Fruit fly (Drosophila melanogaster): ENCODE data around the gene RpL22.
A peak's percentile ranks its signal among the peaks of the same experiment; 100 is the strongest.

Gene RpL22

DNA sequence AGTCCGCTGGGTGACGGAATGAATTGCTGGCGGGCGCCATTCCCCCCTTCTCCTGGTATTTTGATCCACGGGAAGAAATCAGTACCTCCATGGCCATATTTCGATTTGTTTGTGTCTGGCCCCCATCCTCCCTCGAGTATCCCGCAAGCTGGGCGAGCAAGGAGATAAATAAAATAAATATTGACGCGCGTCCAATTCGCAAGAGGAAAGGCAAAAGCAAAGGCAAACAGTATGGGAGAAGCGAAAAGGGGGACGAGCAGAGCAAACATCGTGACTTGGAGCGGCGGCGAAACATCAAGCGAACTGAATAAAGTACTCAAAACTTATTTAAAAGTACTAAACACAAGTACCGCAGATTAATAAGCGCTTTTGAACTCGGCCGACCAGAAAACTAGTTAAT, 3.0 kb upstream of the RpL22 start (continued):
- peak; percentile 17 for TF ChIP-seq Fer1 (GFP tag; optimal IDR thresholded peaks at IDR 0.05)
- no peak for TF ChIP-seq hb (GFP tag; IDR thresholded peaks at IDR 0.05; ENCODE audit: partially characterized antibody)
- TF ChIP-seq CG33213 (GFP tag; optimal IDR thresholded peaks at IDR 0.05), result no peak
- no peak for TF ChIP-seq CG30431 (GFP tag; optimal IDR thresholded peaks at IDR 0.05)
- no peak for TF ChIP-seq dmrt11E (tag; optimal IDR thresholded peaks at IDR 0.05)
- no peak for TF ChIP-seq Poxn (GFP tag; IDR thresholded peaks at IDR 0.05)
- no peak for TF ChIP-seq Adf1 (GFP tag; IDR thresholded peaks at IDR 0.05)
- TF ChIP-seq CG3163 (GFP tag; optimal IDR thresholded peaks at IDR 0.05), result no peak
- TF ChIP-seq Dref (GFP tag; IDR thresholded peaks at IDR 0.05), result no peak
- no peak for TF ChIP-seq Camta (GFP tag; optimal IDR thresholded peaks at IDR 0.05)
- no peak for TF ChIP-seq maf-S (GFP tag; optimal IDR thresholded peaks at IDR 0.05)
- no peak for TF ChIP-seq Ada2b (GFP tag; IDR thresholded peaks at IDR 0.05)
- TF ChIP-seq CG6683 (GFP tag; optimal IDR thresholded peaks at IDR 0.05), result no peak
- no peak for TF ChIP-seq vnd (GFP tag; IDR thresholded peaks at IDR 0.05; ENCODE audit: partially characterized antibody)
- TF ChIP-seq CG6654 (GFP tag; optimal IDR thresholded peaks at IDR 0.05), result no peak
- no peak for TF ChIP-seq sug (tag; optimal IDR thresholded peaks at IDR 0.05)
- no peak for TF ChIP-seq stc (GFP tag; IDR thresholded peaks at IDR 0.05)
- no peak for TF ChIP-seq CG9727 (GFP tag; optimal IDR thresholded peaks at IDR 0.05)
- no peak for TF ChIP-seq lov (optimal IDR thresholded peaks at IDR 0.05)
- 0 out of 3 replicates have a peak, but pooled peaks have one; percentile 27 for TF ChIP-seq lov (GFP tag; IDR thresholded peaks at IDR 0.05)
- peak; percentile 4 for TF ChIP-seq CG3407 (GFP tag; optimal IDR thresholded peaks at IDR 0.05)
- TF ChIP-seq CG10274 (GFP tag; optimal IDR thresholded peaks at IDR 0.05), result no peak
- no peak for TF ChIP-seq CkIIα-i1 (GFP tag; IDR thresholded peaks at IDR 0.05)
- no peak for TF ChIP-seq Atf3 (GFP tag; optimal IDR thresholded peaks at IDR 0.05)
- no peak for TF ChIP-seq CG11247 (GFP tag; IDR thresholded peaks at IDR 0.05)
- peak; percentile 37 for TF ChIP-seq Asciz (GFP tag; optimal IDR thresholded peaks at IDR 0.05)
- no peak for TF ChIP-seq Mad (GFP tag; optimal IDR thresholded peaks at IDR 0.05)
- no peak for TF ChIP-seq CG17912 (GFP tag; optimal IDR thresholded peaks at IDR 0.05)
- TF ChIP-seq lola (GFP tag; optimal IDR thresholded peaks at IDR 0.05), result no peak
- no peak for TF ChIP-seq Hr51 (GFP tag; optimal IDR thresholded peaks at IDR 0.05)
- TF ChIP-seq danr (GFP tag; IDR thresholded peaks at IDR 0.05), result no peak
- no peak for TF ChIP-seq kah (GFP tag; optimal IDR thresholded peaks at IDR 0.05)
- TF ChIP-seq ERR (GFP tag; optimal IDR thresholded peaks at IDR 0.05), result no peak
- no peak for TF ChIP-seq E2f1 (GFP tag; IDR thresholded peaks at IDR 0.05)
- TF ChIP-seq fd3F (GFP tag; optimal IDR thresholded peaks at IDR 0.05), result no peak
- no peak for TF ChIP-seq CG8359 (GFP tag; optimal IDR thresholded peaks at IDR 0.05; ENCODE audit: borderline replicate concordance)
- TF ChIP-seq CG12391 (tag; optimal IDR thresholded peaks at IDR 0.05), result no peak
- peak; percentile 17 for TF ChIP-seq CG1603 (tag; optimal IDR thresholded peaks at IDR 0.05)
- no peak for TF ChIP-seq tap (tag; optimal IDR thresholded peaks at IDR 0.05)
- no peak for TF ChIP-seq CG7556 (GFP tag; optimal IDR thresholded peaks at IDR 0.05)
- TF ChIP-seq nau (GFP tag; optimal IDR thresholded peaks at IDR 0.05), result peak; percentile 29
- no peak for TF ChIP-seq Optix (GFP tag; IDR thresholded peaks at IDR 0.05)
- TF ChIP-seq Sox102F (GFP tag; optimal IDR thresholded peaks at IDR 0.05), result no peak
- TF ChIP-seq CG8765 (GFP tag; IDR thresholded peaks at IDR 0.05), result no peak
- no peak for TF ChIP-seq Mes4 (GFP tag; optimal IDR thresholded peaks at IDR 0.05)
- no peak for TF ChIP-seq hth (optimal IDR thresholded peaks at IDR 0.05)
- TF ChIP-seq Sox100B (GFP tag; optimal IDR thresholded peaks at IDR 0.05), result no peak
- TF ChIP-seq CG1647 (GFP tag; optimal IDR thresholded peaks at IDR 0.05), result no peak
- no peak for TF ChIP-seq Ets65A (GFP tag)
- 0 out of 3 replicates have a peak, but pooled peaks have one; percentile 11 for TF ChIP-seq z (GFP tag; IDR thresholded peaks at IDR 0.05)
- TF ChIP-seq CG7786 (GFP tag; optimal IDR thresholded peaks at IDR 0.05), result no peak
- TF ChIP-seq CG17568 (GFP tag; optimal IDR thresholded peaks at IDR 0.05), result no peak
